Worm (Caenorhabditis elegans): Measurements from ENCODE around the gene lin-37.
A peak's percentile ranks its signal among the peaks of the same experiment; 100 is the strongest.

The lin-37 gene

ce11 chrIII:7073801-7074386 lies 1.5 kb upstream of the lin-37 start, which contains the start of gene ZK418.5 (continued):
- TF ChIP-seq sox-4 (tag; optimal IDR thresholded peaks at IDR 0.05) (no peak), lin-35 (GFP tag; optimal IDR thresholded peaks at IDR 0.05) (peak; percentile 97 to 99), egl-13 (tag; optimal IDR thresholded peaks at IDR 0.05) (no peak), ztf-4 (tag; optimal IDR thresholded peaks at IDR 0.05) (no peak), ztf-11 (tag; optimal IDR thresholded peaks at IDR 0.05) (no peak), nhr-19 (GFP tag; conservative IDR thresholded peaks at IDR 0.05) (peak; percentile 55), nhr-85 (tag) (peak; percentile 58), efl-1 (optimal IDR thresholded peaks at IDR 0.05) (peak; percentile 97 to 99), efl-1 (GFP tag; optimal IDR thresholded peaks at IDR 0.05 in 1 of 2) (peak; percentile 97 to 100), ces-1 (GFP tag; optimal IDR thresholded peaks at IDR 0.05) (no peak), nhr-47 (tag; optimal IDR thresholded peaks at IDR 0.05) (peak; percentile 75), mab-9 (GFP tag; IDR thresholded peaks at IDR 0.05) (no peak), unc-130 (tag; optimal IDR thresholded peaks at IDR 0.05) (no peak), ceh-82 (tag; optimal IDR thresholded peaks at IDR 0.05) (peak; percentile 29 to 68 (median 42)), skn-1 (tag; optimal IDR thresholded peaks at IDR 0.05) (peak; percentile 78), C34B4.2 (tag; optimal IDR thresholded peaks at IDR 0.05) (no peak), nhr-71 (tag; optimal IDR thresholded peaks at IDR 0.05) (peak; percentile 70), lsy-2 (tag; optimal IDR thresholded peaks at IDR 0.05) (peak; percentile 73 to 82), aly-2 (tag; optimal IDR thresholded peaks at IDR 0.05) (peak; percentile 20), lin-15B (tag; optimal IDR thresholded peaks at IDR 0.05) (peak; percentile 27), swsn-7 (tag; optimal IDR thresholded peaks at IDR 0.05) (peak; percentile 57), snu-23 (GFP tag; optimal IDR thresholded peaks at IDR 0.05) (peak; percentile 54), nhr-90 (tag; optimal IDR thresholded peaks at IDR 0.05; ENCODE audit: poor library complexity) (peak; percentile 45), rnt-1 (tag; optimal IDR thresholded peaks at IDR 0.05) (peak; percentile 78)

ce11 chrIII:7069981-7070380 lies 2.4 kb downstream of the lin-37 start, which contains the start of gene tmem-17:
tmem-17 (plus strand) TSS chrIII:7070281.
- no peak for TF ChIP-seq nhr-20 (tag; optimal IDR thresholded peaks at IDR 0.05)
- no peak for TF ChIP-seq mep-1 (tag; optimal IDR thresholded peaks at IDR 0.05)
- TF ChIP-seq ets-5 (GFP tag; IDR thresholded peaks at IDR 0.05): no peak
- TF ChIP-seq pqm-1 (tag; optimal IDR thresholded peaks at IDR 0.05): no peak
- no peak for TF ChIP-seq xbp-1 (tag; optimal IDR thresholded peaks at IDR 0.05)
- TF ChIP-seq dsc-1 (tag; optimal IDR thresholded peaks at IDR 0.05): no peak
- TF ChIP-seq unc-30 (tag; optimal IDR thresholded peaks at IDR 0.05): no peak
- no peak for TF ChIP-seq egl-13 (tag; optimal IDR thresholded peaks at IDR 0.05)
- TF ChIP-seq sup-37 (GFP tag; optimal IDR thresholded peaks at IDR 0.05): no peak
- no peak for TF ChIP-seq fkh-4 (tag; optimal IDR thresholded peaks at IDR 0.05; ENCODE audit: borderline replicate concordance)
- TF ChIP-seq nhr-76 (tag; optimal IDR thresholded peaks at IDR 0.05): no peak
- TF ChIP-seq mef-2 (tag; optimal IDR thresholded peaks at IDR 0.05): no peak
- TF ChIP-seq vab-15 (tag; optimal IDR thresholded peaks at IDR 0.05): no peak
- TF ChIP-seq swsn-7 (tag; optimal IDR thresholded peaks at IDR 0.05): no peak
- no peak for TF ChIP-seq nhr-71 (tag; optimal IDR thresholded peaks at IDR 0.05)
- TF ChIP-seq lsy-2 (tag; optimal IDR thresholded peaks at IDR 0.05): no peak
- TF ChIP-seq nhr-12 (tag; optimal IDR thresholded peaks at IDR 0.05): no peak
- no peak for TF ChIP-seq isw-1 (GFP tag; IDR thresholded peaks at IDR 0.05)
- no peak for TF ChIP-seq ceh-63 (GFP tag; optimal IDR thresholded peaks at IDR 0.05)

- no peak for TF ChIP-seq Y116A8C.19 (tag; optimal IDR thresholded peaks at IDR 0.05; ENCODE audit: borderline replicate concordance)
- peak; percentile 89 to 95 (median 94) for TF ChIP-seq dpl-1 (GFP tag; optimal IDR thresholded peaks at IDR 0.05)
- no peak for TF ChIP-seq ces-1 (GFP tag; optimal IDR thresholded peaks at IDR 0.05)
- TF ChIP-seq C16A3.4 (tag; optimal IDR thresholded peaks at IDR 0.05): peak; percentile 46
- no peak for TF ChIP-seq nhr-237 (tag; optimal IDR thresholded peaks at IDR 0.05)
- no peak for TF ChIP-seq unc-98 (GFP tag; IDR thresholded peaks at IDR 0.05)
- peak; percentile 34 for TF ChIP-seq fkh-8 (tag; optimal IDR thresholded peaks at IDR 0.05)
- TF ChIP-seq tlp-1 (tag; optimal IDR thresholded peaks at IDR 0.05): no peak
- peak; percentile 42 for TF ChIP-seq xbp-1 (tag; optimal IDR thresholded peaks at IDR 0.05)
- TF ChIP-seq efl-1 (optimal IDR thresholded peaks at IDR 0.05): peak; percentile 90 to 94
- TF ChIP-seq efl-1 (GFP tag; optimal IDR thresholded peaks at IDR 0.05 in 1 of 2): peak; percentile 93 to 99
- no peak for TF ChIP-seq snpc-4 (tag; optimal IDR thresholded peaks at IDR 0.05)
- TF ChIP-seq nhr-71 (tag; optimal IDR thresholded peaks at IDR 0.05): peak; percentile 61
- TF ChIP-seq nhr-20 (tag; optimal IDR thresholded peaks at IDR 0.05): peak; percentile 41
- TF ChIP-seq nhr-11 (tag; optimal IDR thresholded peaks at IDR 0.05): no peak
- TF ChIP-seq lsy-2 (tag; optimal IDR thresholded peaks at IDR 0.05): peak; percentile 51 to 79
- no peak for TF ChIP-seq nhr-12 (tag; optimal IDR thresholded peaks at IDR 0.05)
- peak; percentile 47 for TF ChIP-seq rnt-1 (tag; optimal IDR thresholded peaks at IDR 0.05)
- peak; percentile 57 for TF ChIP-seq nhr-47 (tag; optimal IDR thresholded peaks at IDR 0.05)
- peak; percentile 23 for TF ChIP-seq blmp-1 (tag; optimal IDR thresholded peaks at IDR 0.05)
- TF ChIP-seq sup-37 (GFP tag; optimal IDR thresholded peaks at IDR 0.05): no peak
Measured at ce11 chrIII:7068520-7069113, 3.7 kb downstream of the lin-37 start, which contains the start of the genes ubc-18 and R01H2.8. ubc-18 (minus strand) TSS chrIII:7068570. R01H2.8 (plus strand) TSS chrIII:7069063.
